Worm (Caenorhabditis elegans) whole organism, L3 larva: Measurements from ENCODE around the gene vps-33.1.

ENCODE experiments used
- elt-2 ChIP-seq: sonication (generic microtip); optimal IDR thresholded peaks from 2 replicates; lab custom pipeline; 2016; ENCODE audit warnings: missing genetic modification reagents, mild to moderate bottlenecking, missing genetic modification characterization, missing compliant biosample characterization
- nhr-12 ChIP-seq: fragments of 150-350 bp; optimal IDR thresholded peaks from 2 replicates; lab custom pipeline; 2014; ENCODE audit warnings: missing biosample characterization, missing genetic modification characterization
- sea-2 ChIP-seq: fragments of 150-350 bp; sonication (generic microtip); optimal IDR thresholded peaks from 4 replicates; lab custom pipeline; 2014; ENCODE audit warnings: missing biosample characterization, missing genetic modification reagents, missing genetic modification characterization
- tbx-2 ChIP-seq: sonication (generic microtip); optimal IDR thresholded peaks from 2 replicates; lab custom pipeline; 2016; ENCODE audit warnings: mild to moderate bottlenecking, missing genetic modification characterization, missing compliant biosample characterization
- unc-39 ChIP-seq: sonication (generic microtip); optimal IDR thresholded peaks from 4 replicates; lab custom pipeline; 2017; ENCODE audit warnings: missing biosample characterization, missing genetic modification characterization
- ztf-11 ChIP-seq: fragments of 150-350 bp; optimal IDR thresholded peaks from 2 replicates; lab custom pipeline; 2014; ENCODE audit warnings: missing biosample characterization, missing genetic modification characterization
- ztf-4 ChIP-seq: fragments of 150-350 bp; optimal IDR thresholded peaks from 2 replicates; lab custom pipeline; 2014; ENCODE audit warnings: missing biosample characterization, missing genetic modification characterization

DNA sequence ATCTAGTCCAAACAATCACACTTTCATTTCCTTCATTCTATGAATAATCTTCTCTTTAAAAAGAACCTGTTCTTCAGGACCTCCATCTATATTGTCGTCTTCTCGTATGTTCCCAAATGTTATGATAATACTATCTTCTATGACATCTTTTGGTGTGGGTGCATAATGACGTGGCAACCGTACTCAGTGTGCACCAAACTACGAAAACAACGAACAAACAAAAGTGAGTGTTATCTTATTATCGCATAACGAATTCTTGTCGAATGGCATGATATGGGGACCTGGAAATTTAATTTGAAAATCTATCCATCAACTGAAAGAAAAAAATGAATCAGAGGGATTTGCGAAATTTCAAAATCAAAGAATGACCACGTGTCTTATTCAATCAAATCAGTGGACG is 44.7 kb upstream of the vps-33.1 start:
- TF ChIP-seq sea-2: no peak
- no peak for TF ChIP-seq tbx-2
- TF ChIP-seq ztf-11: no peak
- TF ChIP-seq nhr-12 (tag; lab: Kevin White, UChicago): no peak
- TF ChIP-seq ztf-4 (tag; lab: Kevin White, UChicago): no peak
- TF ChIP-seq elt-2 (tag; lab: Kevin White, UChicago): no peak
- TF ChIP-seq unc-39 (tag; lab: Kevin White, UChicago): no peak
